Worm (Caenorhabditis elegans): ENCODE measurements around the gene hrpa-1.
"Not testable (repeated sequence)": the region's sequence is repeated elsewhere in the genome, so short reads cannot be mapped to it uniquely, and the experiment has no call there.

DNA sequence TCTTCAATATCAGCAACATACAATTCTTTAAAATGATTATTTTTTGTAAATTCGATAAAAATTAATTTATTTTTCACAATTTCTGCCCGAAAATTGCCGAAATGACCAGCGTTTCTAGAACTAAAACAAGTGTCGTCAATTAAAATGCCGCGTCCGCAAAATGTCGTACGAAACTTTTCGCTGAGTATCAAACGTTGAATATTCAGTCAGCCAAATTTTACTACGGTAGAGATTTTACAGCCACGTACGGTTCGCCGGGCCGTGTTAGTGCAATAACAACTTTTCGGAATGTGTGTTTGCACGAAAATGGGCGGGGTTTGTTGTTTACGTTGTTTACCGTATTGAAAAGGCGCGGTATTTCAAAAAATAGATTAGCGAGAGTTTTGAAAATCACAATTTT is 25.4 kb downstream of the hrpa-1 start:
- not testable (repeated sequence) for TF ChIP-seq lin-39 (tag; optimal IDR thresholded peaks at IDR 0.05); tlp-1 (tag; optimal IDR thresholded peaks at IDR 0.05); zag-1 (tag; optimal IDR thresholded peaks at IDR 0.05); ama-1 (optimal IDR thresholded peaks at IDR 0.05); egl-27 (tag; optimal IDR thresholded peaks at IDR 0.05); skn-1 (tag; optimal IDR thresholded peaks at IDR 0.05); snpc-4 (tag; optimal IDR thresholded peaks at IDR 0.05); sptf-1 (tag; optimal IDR thresholded peaks at IDR 0.05)
- TF ChIP-seq rnt-1 (tag; optimal IDR thresholded peaks at IDR 0.05), result peak; percentile 55
- peak; percentile 59 for TF ChIP-seq C04F5.9 (tag; optimal IDR thresholded peaks at IDR 0.05)
- peak; percentile 66 for TF ChIP-seq nhr-20 (tag; optimal IDR thresholded peaks at IDR 0.05)
- TF ChIP-seq dpl-1 (GFP tag; optimal IDR thresholded peaks at IDR 0.05), result peak; percentile 49 to 72 (median 63)
